Worm (Caenorhabditis elegans): ENCODE measurements around the gene T23B12.11.

DNA sequence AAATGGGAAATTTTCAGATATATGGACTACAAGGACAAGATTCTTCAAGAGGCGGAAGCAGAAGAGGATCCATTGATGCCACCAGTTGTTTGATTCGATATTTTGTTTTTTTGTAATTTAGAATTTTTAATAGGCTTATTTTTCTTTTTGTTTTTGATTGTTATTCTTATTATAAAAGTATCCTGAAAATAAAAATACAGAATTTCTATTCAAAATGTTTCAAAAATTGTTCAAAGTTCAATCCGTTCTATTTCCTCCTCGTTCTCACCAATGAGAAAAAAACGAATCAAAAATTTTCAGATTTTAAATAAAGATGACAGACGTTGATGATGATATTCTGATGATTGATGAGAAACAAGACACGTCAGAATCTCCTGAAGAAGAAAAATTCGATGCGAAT lies 13.5 kb downstream of the T23B12.11 start, which contains the start of gene phf-30:
- TF ChIP-seq flt-1 (GFP tag; IDR thresholded peaks at IDR 0.05) (no peak), ztf-23 (GFP tag; IDR thresholded peaks at IDR 0.05) (no peak), med-1 (GFP tag; optimal IDR thresholded peaks at IDR 0.05; ENCODE audit: insufficient read depth) (no peak), klf-2 (GFP tag; conservative IDR thresholded peaks at IDR 0.05) (no peak), ztf-29 (GFP tag; IDR thresholded peaks at IDR 0.05) (no peak), cog-1 (tag; optimal IDR thresholded peaks at IDR 0.05) (no peak)
